Fruit fly (Drosophila melanogaster): ENCODE data around the gene Trmt61.

DNA sequence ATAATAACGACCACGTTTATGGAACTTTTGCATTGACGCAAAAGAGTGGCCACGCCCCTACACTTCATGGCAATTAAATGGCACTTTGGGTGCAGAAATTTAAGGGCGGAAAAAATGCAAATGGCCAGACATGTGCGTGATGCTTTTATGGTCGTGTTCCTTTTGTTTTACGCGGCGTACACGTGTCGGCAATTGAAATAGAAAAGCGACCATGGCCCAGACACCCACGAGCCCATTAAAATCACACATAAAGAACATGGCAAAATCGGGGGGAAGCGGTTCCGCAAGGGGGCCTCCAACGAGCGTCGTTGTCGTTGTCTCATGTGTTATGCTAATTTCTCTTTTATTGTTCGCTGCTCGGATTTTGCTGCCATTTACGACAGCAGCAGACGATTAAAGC is 46.1 kb downstream of the Trmt61 start:
- TF ChIP-seq lola (GFP tag; optimal IDR thresholded peaks at IDR 0.05): no peak
- no peak for TF ChIP-seq CG8478 (optimal IDR thresholded peaks at IDR 0.05)
- no peak for TF ChIP-seq jigr1 (GFP tag; IDR thresholded peaks at IDR 0.05)
